Worm (Caenorhabditis elegans): Measurements from ENCODE around the gene ceh-60.

- TF ChIP-seq egl-27 (tag; optimal IDR thresholded peaks at IDR 0.05) (no peak), ama-1 (optimal IDR thresholded peaks at IDR 0.05) (no peak), skn-1 (tag; optimal IDR thresholded peaks at IDR 0.05) (no peak), nhr-12 (tag; optimal IDR thresholded peaks at IDR 0.05) (no peak), lin-13 (GFP tag; optimal IDR thresholded peaks at IDR 0.05) (no peak), unc-55 (GFP tag; optimal IDR thresholded peaks at IDR 0.05) (no peak), ceh-82 (tag; optimal IDR thresholded peaks at IDR 0.05) (no peak), blmp-1 (tag; optimal IDR thresholded peaks at IDR 0.05; ENCODE audit: insufficient read depth) (no peak), nhr-11 (tag; optimal IDR thresholded peaks at IDR 0.05) (no peak)
These were observed 13.7 kb upstream of the ceh-60 start for ce11 chrX:6543665-6544064.
